Worm (Caenorhabditis elegans) whole organism, midembryonic: ENCODE data around the gene str-115.

Source experiments
- T22C8.4 ChIP-seq: fragments of 200-800 bp; sonication (Bioruptor generic); IDR thresholded peaks from 2 replicates; pipeline ENCODE4 v1.3.6; 2022; ENCODE audit warnings: missing genetic modification characterization, missing compliant biosample characterization
- cog-1 ChIP-seq: sonication (generic microtip); optimal IDR thresholded peaks from 2 replicates; lab custom pipeline; 2016; ENCODE audit warnings: missing genetic modification characterization, missing compliant biosample characterization
- flt-1 ChIP-seq: fragments of 200-800 bp; sonication (Bioruptor generic); IDR thresholded peaks from 2 replicates; pipeline ENCODE4 v1.3.6; 2022; ENCODE audit warnings: missing genetic modification characterization, missing compliant biosample characterization
- klf-2 ChIP-seq: fragments of 200-800 bp; sonication (Bioruptor generic); conservative IDR thresholded peaks from 2 replicates; pipeline ENCODE4 v1.3.6; 2022; ENCODE audit warnings: missing genetic modification reagents, missing genetic modification characterization, missing compliant biosample characterization
- med-1 ChIP-seq: sonication (generic microtip); optimal IDR thresholded peaks from 2 replicates; lab custom pipeline; 2017; ENCODE audit warnings: missing genetic modification characterization, mild to moderate bottlenecking, missing compliant biosample characterization, antibody characterized with exemption, missing genetic modification reagents; ENCODE audit not compliant: insufficient read depth
- ref-1 ChIP-seq: fragments of 200-800 bp; sonication (Bioruptor generic); conservative IDR thresholded peaks from 2 replicates; pipeline ENCODE4 v1.3.6; 2022; ENCODE audit warnings: missing genetic modification reagents, missing genetic modification characterization, missing compliant biosample characterization
- tab-1 ChIP-seq: fragments of 200-800 bp; sonication (Bioruptor generic); IDR thresholded peaks from 2 replicates; pipeline ENCODE4 v1.3.6; 2022; ENCODE audit warnings: missing genetic modification characterization, missing compliant biosample characterization
- ztf-23 ChIP-seq: fragments of 200-800 bp; sonication (Bioruptor generic); IDR thresholded peaks from 2 replicates; pipeline ENCODE4 v1.3.6; 2022; ENCODE audit warnings: missing genetic modification reagents, missing genetic modification characterization, missing compliant biosample characterization
- ztf-29 ChIP-seq: fragments of 200-800 bp; sonication (Bioruptor generic); IDR thresholded peaks from 2 replicates; pipeline ENCODE4 v1.3.6; 2022; ENCODE audit warnings: missing genetic modification reagents, missing genetic modification characterization, missing compliant biosample characterization

Gene str-115

ce11 chrV:11292682-11293081, 23.8 kb downstream of the str-115 start:
- TF ChIP-seq cog-1 (tag; lab: Kevin White, UChicago) (no peak), flt-1 (GFP tag; lab: Robert Waterston, UW) (no peak), ztf-29 (GFP tag; lab: Robert Waterston, UW) (no peak), med-1 (GFP tag; lab: Kevin White, UChicago) (no peak), klf-2 (GFP tag; lab: Robert Waterston, UW) (no peak), tab-1 (GFP tag; lab: Robert Waterston, UW) (no peak), ztf-23 (GFP tag; lab: Robert Waterston, UW) (no peak), T22C8.4 (GFP tag; lab: Robert Waterston, UW) (no peak), ref-1 (GFP tag; lab: Robert Waterston, UW) (no peak)

- TF ChIP-seq ref-1 (GFP tag; lab: Robert Waterston, UW) (no peak), klf-2 (GFP tag; lab: Robert Waterston, UW) (no peak)
Measured at ce11 chrV:11294393-11294792, 25.5 kb downstream of the str-115 start, which contains the start of gene T03F7.6. TSS of gene T03F7.6 (plus strand) at chrV:11294693.

- TF ChIP-seq T22C8.4 (GFP tag; lab: Robert Waterston, UW) (no peak), tab-1 (GFP tag; lab: Robert Waterston, UW) (no peak), ref-1 (GFP tag; lab: Robert Waterston, UW) (no peak), klf-2 (GFP tag; lab: Robert Waterston, UW) (no peak), ztf-29 (GFP tag; lab: Robert Waterston, UW) (no peak), med-1 (GFP tag; lab: Kevin White, UChicago) (no peak), ztf-23 (GFP tag; lab: Robert Waterston, UW) (no peak), flt-1 (GFP tag; lab: Robert Waterston, UW) (no peak), cog-1 (tag; lab: Kevin White, UChicago) (no peak)
Measured at ce11 chrV:11298632-11299031, 29.7 kb downstream of the str-115 start, which contains the start of gene T03F7.5. TSS of gene T03F7.5 (minus strand) at chrV:11298732.

ce11 chrV:11299406-11299805, 30.5 kb downstream of the str-115 start:
- no peak for TF ChIP-seq klf-2 (GFP tag; lab: Robert Waterston, UW)
- TF ChIP-seq ref-1 (GFP tag; lab: Robert Waterston, UW): no peak

- TF ChIP-seq cog-1 (tag; lab: Kevin White, UChicago) (no peak), ztf-29 (GFP tag; lab: Robert Waterston, UW) (no peak), T22C8.4 (GFP tag; lab: Robert Waterston, UW) (no peak), flt-1 (GFP tag; lab: Robert Waterston, UW) (no peak), med-1 (GFP tag; lab: Kevin White, UChicago) (no peak), ref-1 (GFP tag; lab: Robert Waterston, UW) (no peak), klf-2 (GFP tag; lab: Robert Waterston, UW) (no peak), tab-1 (GFP tag; lab: Robert Waterston, UW) (no peak), ztf-23 (GFP tag; lab: Robert Waterston, UW) (no peak)
Measured at ce11 chrV:11300539-11300938, 31.6 kb downstream of the str-115 start, which contains the start of gene srh-47. TSS of gene srh-47 (minus strand) at chrV:11300639.

- TF ChIP-seq klf-2 (GFP tag; lab: Robert Waterston, UW) (no peak), ztf-29 (GFP tag; lab: Robert Waterston, UW) (no peak), cog-1 (tag; lab: Kevin White, UChicago) (no peak), flt-1 (GFP tag; lab: Robert Waterston, UW) (no peak), T22C8.4 (GFP tag; lab: Robert Waterston, UW) (no peak), tab-1 (GFP tag; lab: Robert Waterston, UW) (no peak)
Measured at ce11 chrV:11302698-11303097, 33.8 kb downstream of the str-115 start, which contains the start of gene srh-46. TSS of gene srh-46 (minus strand) at chrV:11302886.

ce11 chrV:11304200-11304599, 35.3 kb downstream of the str-115 start:
- TF ChIP-seq cog-1 (tag; lab: Kevin White, UChicago) (no peak), ztf-29 (GFP tag; lab: Robert Waterston, UW) (no peak), T22C8.4 (GFP tag; lab: Robert Waterston, UW) (no peak), flt-1 (GFP tag; lab: Robert Waterston, UW) (no peak), ztf-23 (GFP tag; lab: Robert Waterston, UW) (no peak), tab-1 (GFP tag; lab: Robert Waterston, UW) (no peak), med-1 (GFP tag; lab: Kevin White, UChicago) (no peak), ref-1 (GFP tag; lab: Robert Waterston, UW) (no peak), klf-2 (GFP tag; lab: Robert Waterston, UW) (no peak)

ce11 chrV:11304879-11305278, 36.0 kb downstream of the str-115 start, which contains the start of gene srh-45:
TSS of gene srh-45 (minus strand) at chrV:11304979.
- TF ChIP-seq ztf-23 (GFP tag; lab: Robert Waterston, UW) (no peak), klf-2 (GFP tag; lab: Robert Waterston, UW) (no peak), flt-1 (GFP tag; lab: Robert Waterston, UW) (no peak), ztf-29 (GFP tag; lab: Robert Waterston, UW) (no peak), ref-1 (GFP tag; lab: Robert Waterston, UW) (no peak)

ce11 chrV:11307781-11308180, 38.9 kb downstream of the str-115 start:
- TF ChIP-seq T22C8.4 (GFP tag; lab: Robert Waterston, UW): no peak

- no peak for TF ChIP-seq klf-2 (GFP tag; lab: Robert Waterston, UW)
- TF ChIP-seq ref-1 (GFP tag; lab: Robert Waterston, UW): no peak
- TF ChIP-seq ztf-29 (GFP tag; lab: Robert Waterston, UW): no peak
- no peak for TF ChIP-seq T22C8.4 (GFP tag; lab: Robert Waterston, UW)
- TF ChIP-seq cog-1 (tag; lab: Kevin White, UChicago): no peak
Measured at ce11 chrV:11308346-11308745, 39.5 kb downstream of the str-115 start, which contains the start of gene snf-11. TSS of gene snf-11 (minus strand) at chrV:11308446.
